Fruit fly (Drosophila melanogaster): ENCODE data around the gene Ras64B.

Gene Ras64B

dm6 chr3L:4122185-4122767 is 16.6 kb upstream of the Ras64B start, which contains the start of gene Chd64 (continued):
- TF ChIP-seq kah (GFP tag; optimal IDR thresholded peaks at IDR 0.05), result peak; percentile 3
- TF ChIP-seq Hr39 (optimal IDR thresholded peaks at IDR 0.05), result no peak
- TF ChIP-seq fu2 (GFP tag; optimal IDR thresholded peaks at IDR 0.05), result no peak
- TF ChIP-seq fd102C (GFP tag; optimal IDR thresholded peaks at IDR 0.05), result no peak
- TF ChIP-seq bsh (GFP tag; optimal IDR thresholded peaks at IDR 0.05), result no peak
- peak; percentile 71 for TF ChIP-seq mirr (GFP tag; optimal IDR thresholded peaks at IDR 0.05)
- TF ChIP-seq CrebB (tag; optimal IDR thresholded peaks at IDR 0.05), result peak; percentile 36
- peak; percentile 37 for TF ChIP-seq CG30403 (GFP tag; optimal IDR thresholded peaks at IDR 0.05)
- peak; percentile 50; the same call in 1 of the 2 replicates for TF ChIP-seq Adf1 (GFP tag; IDR thresholded peaks at IDR 0.05)
- TF ChIP-seq Dp (GFP tag; optimal IDR thresholded peaks at IDR 0.05), result peak; percentile 23
- no peak for TF ChIP-seq Tbp (GFP tag; optimal IDR thresholded peaks at IDR 0.05)
- TF ChIP-seq Nf-YC (tag; optimal IDR thresholded peaks at IDR 0.05), result peak; percentile 48
- TF ChIP-seq inv (GFP tag; IDR thresholded peaks at IDR 0.05; ENCODE audit: partially characterized antibody), result no peak
- TF ChIP-seq Hr3 (GFP tag; optimal IDR thresholded peaks at IDR 0.05), result peak; percentile 12
- TF ChIP-seq slp2 (GFP tag; optimal IDR thresholded peaks at IDR 0.05), result no peak
- no peak for TF ChIP-seq vnd (GFP tag; IDR thresholded peaks at IDR 0.05; ENCODE audit: partially characterized antibody)
- TF ChIP-seq D19A (tag; optimal IDR thresholded peaks at IDR 0.05), result no peak
- no peak for TF ChIP-seq shn (GFP tag; optimal IDR thresholded peaks at IDR 0.05)
- no peak for TF ChIP-seq luna (GFP tag; optimal IDR thresholded peaks at IDR 0.05)
- TF ChIP-seq tgo (GFP tag; IDR thresholded peaks at IDR 0.05), result peak; percentile 46; the same call in 1 of the 3 replicates
- TF ChIP-seq CG31224 (GFP tag; IDR thresholded peaks at IDR 0.05), result no peak
- TF ChIP-seq vvl (GFP tag; IDR thresholded peaks at IDR 0.05), result peak; percentile 76
- TF ChIP-seq CG15479 (GFP tag; optimal IDR thresholded peaks at IDR 0.05), result no peak
- peak; percentile 58 for TF ChIP-seq Meics (GFP tag; optimal IDR thresholded peaks at IDR 0.05)
- TF ChIP-seq eyg (GFP tag; optimal IDR thresholded peaks at IDR 0.05), result no peak
- no peak for TF ChIP-seq CG5953 (GFP tag; IDR thresholded peaks at IDR 0.05)
- no peak; the same call in none of the 2 replicates for TF ChIP-seq CG32532 (GFP tag; IDR thresholded peaks at IDR 0.05)
- TF ChIP-seq cato (GFP tag; optimal IDR thresholded peaks at IDR 0.05; ENCODE audit: borderline replicate concordance), result no peak
- TF ChIP-seq ftz-f1 (GFP tag; optimal IDR thresholded peaks at IDR 0.05), result peak; percentile 43
- no peak for TF ChIP-seq CG17802 (tag; optimal IDR thresholded peaks at IDR 0.05)
- TF ChIP-seq esg (GFP tag; conservative IDR thresholded peaks at IDR 0.05), result no peak
- no peak for TF ChIP-seq nerfin-2 (GFP tag; IDR thresholded peaks at IDR 0.05; ENCODE audit: partially characterized antibody)
- TF ChIP-seq onecut (GFP tag; IDR thresholded peaks at IDR 0.05), result no peak
- peak; percentile 24 for TF ChIP-seq Asciz (GFP tag; optimal IDR thresholded peaks at IDR 0.05)
- TF ChIP-seq lmd (GFP tag; IDR thresholded peaks at IDR 0.05), result no peak
- no peak for TF ChIP-seq CG13775 (GFP tag; optimal IDR thresholded peaks at IDR 0.05)
- TF ChIP-seq Six4 (GFP tag; optimal IDR thresholded peaks at IDR 0.05), result no peak
- TF ChIP-seq pan (optimal IDR thresholded peaks at IDR 0.05), result no peak
- no peak for TF ChIP-seq pan (GFP tag; optimal IDR thresholded peaks at IDR 0.05 in 1 of 2, IDR thresholded peaks at IDR 0.05 in 1 of 2)
- no peak for TF ChIP-seq CG4404 (GFP tag; IDR thresholded peaks at IDR 0.05)
- TF ChIP-seq Vsx1 (GFP tag; optimal IDR thresholded peaks at IDR 0.05), result peak; percentile 21
- no peak for TF ChIP-seq CG16863 (GFP tag; optimal IDR thresholded peaks at IDR 0.05)
- no peak for TF ChIP-seq D19B (GFP tag; optimal IDR thresholded peaks at IDR 0.05)
- TF ChIP-seq danr (GFP tag; IDR thresholded peaks at IDR 0.05), result no peak
- TF ChIP-seq mld (GFP tag; IDR thresholded peaks at IDR 0.05; ENCODE audit: partially characterized antibody), result no peak
- no peak for TF ChIP-seq Ptx1 (GFP tag; IDR thresholded peaks at IDR 0.05)
- no peak for TF ChIP-seq CG1233 (GFP tag; optimal IDR thresholded peaks at IDR 0.05)
- TF ChIP-seq CG7928 (GFP tag; optimal IDR thresholded peaks at IDR 0.05), result peak; percentile 11
- no peak for TF ChIP-seq CG12942 (GFP tag; optimal IDR thresholded peaks at IDR 0.05)
- peak; percentile 75 for TF ChIP-seq CG6854 (GFP tag; optimal IDR thresholded peaks at IDR 0.05)
- no peak for TF ChIP-seq CG9215 (GFP tag; IDR thresholded peaks at IDR 0.05)

All from whole organism, embryonic.